Worm (Caenorhabditis elegans): ENCODE measurements around the gene rab-21.

The rab-21 gene

ce11 chrII:8745449-8746297 is 30.9 kb upstream of the rab-21 start:
- TF ChIP-seq pqm-1 (tag; optimal IDR thresholded peaks at IDR 0.05) (no peak), nhr-43 (tag; optimal IDR thresholded peaks at IDR 0.05; ENCODE audit: poor library complexity, severe bottlenecking) (peak; percentile 72), pha-4 (tag; optimal IDR thresholded peaks at IDR 0.05) (peak; percentile 58), ama-1 (optimal IDR thresholded peaks at IDR 0.05) (peak; percentile 97), nhr-25 (tag; optimal IDR thresholded peaks at IDR 0.05) (peak; percentile 6)

ce11 chrII:8744555-8745448 is 30.0 kb upstream of the rab-21 start:
- TF ChIP-seq nhr-23 (tag; optimal IDR thresholded peaks at IDR 0.05), result peak; percentile 67
- TF ChIP-seq elt-2 (tag; optimal IDR thresholded peaks at IDR 0.05), result peak; percentile 24
- no peak for TF ChIP-seq lin-15B (tag; optimal IDR thresholded peaks at IDR 0.05)
- TF ChIP-seq jun-1 (tag; optimal IDR thresholded peaks at IDR 0.05), result peak; percentile 20
- TF ChIP-seq fkh-2 (tag; optimal IDR thresholded peaks at IDR 0.05), result no peak
- peak; percentile 41 for TF ChIP-seq pha-4 (tag; optimal IDR thresholded peaks at IDR 0.05)
- TF ChIP-seq nhr-25 (tag; optimal IDR thresholded peaks at IDR 0.05), result peak; percentile 85
- peak; percentile 96 for TF ChIP-seq ama-1 (optimal IDR thresholded peaks at IDR 0.05)
- peak; percentile 36 for TF ChIP-seq nhr-43 (tag; optimal IDR thresholded peaks at IDR 0.05; ENCODE audit: poor library complexity, severe bottlenecking)
- peak; percentile 3 for TF ChIP-seq pqm-1 (tag; optimal IDR thresholded peaks at IDR 0.05)
- no peak for TF ChIP-seq ceh-16 (tag; optimal IDR thresholded peaks at IDR 0.05)
- peak; percentile 4 for TF ChIP-seq ztf-4 (tag; optimal IDR thresholded peaks at IDR 0.05)
- peak; percentile 37 for TF ChIP-seq nfya-1 (tag; optimal IDR thresholded peaks at IDR 0.05; ENCODE audit: insufficient read depth)
- peak; percentile 14 for TF ChIP-seq mdl-1 (tag; optimal IDR thresholded peaks at IDR 0.05)
- peak; percentile 47 for TF ChIP-seq lin-39 (tag; optimal IDR thresholded peaks at IDR 0.05)
- no peak for TF ChIP-seq nhr-67 (tag; optimal IDR thresholded peaks at IDR 0.05)

ce11 chrII:8743379-8744173 is 28.8 kb upstream of the rab-21 start, which contains the start of gene mak-1:
Gene mak-1 (plus strand): TSS chrII:8744071.
- no peak for TF ChIP-seq lsy-12 (tag; optimal IDR thresholded peaks at IDR 0.05)
- peak; percentile 75 for TF ChIP-seq jun-1 (tag; optimal IDR thresholded peaks at IDR 0.05)
- TF ChIP-seq nhr-237 (tag; optimal IDR thresholded peaks at IDR 0.05), result no peak
- peak; percentile 94 for TF ChIP-seq ama-1 (optimal IDR thresholded peaks at IDR 0.05)
- TF ChIP-seq ceh-82 (tag; optimal IDR thresholded peaks at IDR 0.05), result no peak
- peak; percentile 30 for TF ChIP-seq lin-39 (tag; optimal IDR thresholded peaks at IDR 0.05)
- peak; percentile 90 for TF ChIP-seq elt-2 (tag; optimal IDR thresholded peaks at IDR 0.05)
- TF ChIP-seq elt-1 (tag; optimal IDR thresholded peaks at IDR 0.05), result no peak
- TF ChIP-seq nhr-23 (tag; optimal IDR thresholded peaks at IDR 0.05), result peak; percentile 17
- TF ChIP-seq fkh-2 (tag; optimal IDR thresholded peaks at IDR 0.05), result no peak
- TF ChIP-seq ceh-9 (tag; optimal IDR thresholded peaks at IDR 0.05), result no peak
- TF ChIP-seq ztf-11 (tag; optimal IDR thresholded peaks at IDR 0.05), result no peak
- no peak for TF ChIP-seq nhr-11 (tag; optimal IDR thresholded peaks at IDR 0.05)
- no peak for TF ChIP-seq nhr-76 (tag; optimal IDR thresholded peaks at IDR 0.05)
- TF ChIP-seq eor-1 (tag; optimal IDR thresholded peaks at IDR 0.05), result no peak
- TF ChIP-seq fkh-10 (GFP tag; optimal IDR thresholded peaks at IDR 0.05), result no peak
- TF ChIP-seq R02D3.7 (tag; optimal IDR thresholded peaks at IDR 0.05), result no peak
- TF ChIP-seq tbx-2 (tag; optimal IDR thresholded peaks at IDR 0.05), result no peak
- TF ChIP-seq egl-27 (tag; optimal IDR thresholded peaks at IDR 0.05), result no peak
- no peak for TF ChIP-seq daf-12 (tag; optimal IDR thresholded peaks at IDR 0.05)
- no peak for TF ChIP-seq mml-1 (tag; optimal IDR thresholded peaks at IDR 0.05)
- no peak for TF ChIP-seq zag-1 (tag; optimal IDR thresholded peaks at IDR 0.05)
- no peak for TF ChIP-seq snpc-4 (tag; optimal IDR thresholded peaks at IDR 0.05)
- TF ChIP-seq lin-15B (tag; optimal IDR thresholded peaks at IDR 0.05), result no peak
- no peak for TF ChIP-seq unc-39 (tag; optimal IDR thresholded peaks at IDR 0.05)
- TF ChIP-seq ZK546.5 (tag; optimal IDR thresholded peaks at IDR 0.05), result no peak
- no peak for TF ChIP-seq unc-62 (GFP tag; optimal IDR thresholded peaks at IDR 0.05)
- TF ChIP-seq nfya-1 (tag; optimal IDR thresholded peaks at IDR 0.05; ENCODE audit: insufficient read depth), result peak; percentile 76
- TF ChIP-seq nhr-28 (tag; optimal IDR thresholded peaks at IDR 0.05), result no peak
- TF ChIP-seq ztf-4 (tag; optimal IDR thresholded peaks at IDR 0.05), result no peak
- no peak for TF ChIP-seq pha-4 (tag; optimal IDR thresholded peaks at IDR 0.05)
- TF ChIP-seq skn-1 (tag; optimal IDR thresholded peaks at IDR 0.05), result no peak
- TF ChIP-seq nhr-77 (tag; optimal IDR thresholded peaks at IDR 0.05), result no peak
- TF ChIP-seq fos-1 (tag; optimal IDR thresholded peaks at IDR 0.05), result no peak
- TF ChIP-seq mdl-1 (tag; optimal IDR thresholded peaks at IDR 0.05), result no peak
- TF ChIP-seq pqm-1 (tag; optimal IDR thresholded peaks at IDR 0.05), result peak; percentile 46
- TF ChIP-seq nhr-43 (tag; optimal IDR thresholded peaks at IDR 0.05; ENCODE audit: poor library complexity, severe bottlenecking), result peak; percentile 65
- TF ChIP-seq aly-2 (tag; optimal IDR thresholded peaks at IDR 0.05), result no peak
- TF ChIP-seq nhr-12 (tag; optimal IDR thresholded peaks at IDR 0.05), result no peak
